Worm (Caenorhabditis elegans) whole organism, L2 larva: Measurements from ENCODE around the gene nhr-159.

ENCODE experiments used
- R02D3.7 ChIP-seq: fragments of 150-350 bp; optimal IDR thresholded peaks from 2 replicates; lab custom pipeline; 2014; ENCODE audit warnings: missing biosample characterization, missing genetic modification characterization
- ZK546.5 ChIP-seq: sonication (generic microtip); optimal IDR thresholded peaks from 2 replicates; lab custom pipeline; 2017; ENCODE audit warnings: missing biosample characterization, missing genetic modification characterization
- elt-3 ChIP-seq: sonication (generic microtip); optimal IDR thresholded peaks from 2 replicates; lab custom pipeline; 2017; ENCODE audit warnings: missing biosample characterization, missing genetic modification characterization
- nhr-10 ChIP-seq: sonication (generic microtip); optimal IDR thresholded peaks from 2 replicates; lab custom pipeline; 2017; ENCODE audit warnings: missing biosample characterization, missing genetic modification characterization
- nhr-77 ChIP-seq: fragments of 150-350 bp; optimal IDR thresholded peaks from 2 replicates; lab custom pipeline; 2014; ENCODE audit warnings: missing biosample characterization, missing genetic modification characterization
- zag-1 ChIP-seq: fragments of 150-350 bp; optimal IDR thresholded peaks from 2 replicates; lab custom pipeline; 2014; ENCODE audit warnings: missing biosample characterization, missing genetic modification characterization

DNA sequence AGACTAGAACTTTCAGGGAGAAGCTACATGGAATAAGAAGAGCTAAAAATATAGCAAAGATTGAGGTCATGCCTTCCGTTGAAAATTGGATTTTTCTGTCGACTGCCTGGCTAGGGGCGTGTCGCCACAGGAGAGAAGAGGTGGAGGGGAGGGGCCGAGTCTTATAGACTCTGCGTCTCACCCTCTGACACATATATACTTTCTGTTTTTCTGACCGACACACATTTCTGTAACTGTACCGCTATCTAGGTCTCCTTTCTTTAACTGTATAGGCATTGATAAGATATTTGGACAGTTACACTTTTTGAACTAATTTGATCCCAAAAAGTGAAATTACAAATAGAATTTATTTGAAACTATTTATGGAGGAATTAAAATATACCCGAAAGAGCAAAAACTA is 36.7 kb downstream of the nhr-159 start:
- TF ChIP-seq zag-1 (tag; lab: Kevin White, UChicago) = no peak
- no peak for TF ChIP-seq nhr-10 (tag; lab: Kevin White, UChicago)
- TF ChIP-seq nhr-77 (tag; lab: Kevin White, UChicago) = no peak
- no peak for TF ChIP-seq R02D3.7 (tag; lab: Kevin White, UChicago)
- TF ChIP-seq ZK546.5 (tag; lab: Kevin White, UChicago) = no peak
- TF ChIP-seq elt-3 (tag; lab: Kevin White, UChicago) = no peak
